Fruit fly (Drosophila melanogaster): ENCODE measurements around the gene bib.

Gene bib

dm6 chr2L:9938631-9939256, 45.7 kb upstream of the bib start, which contains the start of the genes Datp and CG4619:
TSS of gene Datp (minus strand) at chr2L:9938790.
TSS of gene CG4619 (plus strand) at chr2L:9938863.
- no peak for TF ChIP-seq jim (GFP tag; optimal IDR thresholded peaks at IDR 0.05)
- peak; percentile 20 for TF ChIP-seq CG32264 (GFP tag; optimal IDR thresholded peaks at IDR 0.05)
- TF ChIP-seq sv (GFP tag; optimal IDR thresholded peaks at IDR 0.05): peak; percentile 46
- TF ChIP-seq N (GFP tag; optimal IDR thresholded peaks at IDR 0.05): no peak
- TF ChIP-seq Jra (GFP tag; optimal IDR thresholded peaks at IDR 0.05): peak; percentile 58
- TF ChIP-seq Rel (GFP tag; optimal IDR thresholded peaks at IDR 0.05): no peak
- TF ChIP-seq Rel (tag; optimal IDR thresholded peaks at IDR 0.05): peak; percentile 36
- TF ChIP-seq CG9705 (GFP tag; optimal IDR thresholded peaks at IDR 0.05): peak; percentile 40
- TF ChIP-seq Dfd (GFP tag; optimal IDR thresholded peaks at IDR 0.05): no peak
- TF ChIP-seq dmrt93B (GFP tag; optimal IDR thresholded peaks at IDR 0.05): no peak
- TF ChIP-seq Sp1 (GFP tag; optimal IDR thresholded peaks at IDR 0.05): peak; percentile 34
- TF ChIP-seq dsf (GFP tag; optimal IDR thresholded peaks at IDR 0.05; ENCODE audit: borderline replicate concordance): no peak
- TF ChIP-seq brk (GFP tag; optimal IDR thresholded peaks at IDR 0.05): no peak
- TF ChIP-seq foxo (GFP tag; optimal IDR thresholded peaks at IDR 0.05): peak; percentile 2 to 69
- TF ChIP-seq lola (GFP tag; optimal IDR thresholded peaks at IDR 0.05): no peak
- no peak for TF ChIP-seq Vsx2 (GFP tag; optimal IDR thresholded peaks at IDR 0.05; ENCODE audit: partially characterized antibody)
- no peak for TF ChIP-seq sage (GFP tag; optimal IDR thresholded peaks at IDR 0.05)
- no peak for TF ChIP-seq pan (optimal IDR thresholded peaks at IDR 0.05)
- TF ChIP-seq OdsH (GFP tag; optimal IDR thresholded peaks at IDR 0.05): peak; percentile 52
- TF ChIP-seq woc (GFP tag; optimal IDR thresholded peaks at IDR 0.05): no peak
- TF ChIP-seq rgr (GFP tag; optimal IDR thresholded peaks at IDR 0.05): peak; percentile 78
- no peak for TF ChIP-seq tai (GFP tag; optimal IDR thresholded peaks at IDR 0.05)
- TF ChIP-seq Hr83 (GFP tag; optimal IDR thresholded peaks at IDR 0.05; ENCODE audit: poor library complexity, severe bottlenecking): peak; percentile 78
- TF ChIP-seq br (GFP tag; optimal IDR thresholded peaks at IDR 0.05): peak; percentile 58
- no peak for TF ChIP-seq Hr78 (GFP tag; optimal IDR thresholded peaks at IDR 0.05)
- TF ChIP-seq psq (GFP tag; optimal IDR thresholded peaks at IDR 0.05): peak; percentile 23
- no peak for TF ChIP-seq Mio (GFP tag; optimal IDR thresholded peaks at IDR 0.05)
- TF ChIP-seq ey (GFP tag; optimal IDR thresholded peaks at IDR 0.05): no peak
- no peak for TF ChIP-seq Dif (GFP tag; optimal IDR thresholded peaks at IDR 0.05; ENCODE audit: partially characterized antibody)
- peak; percentile 52 for TF ChIP-seq fru (GFP tag; optimal IDR thresholded peaks at IDR 0.05)
- TF ChIP-seq HLH106 (tag; optimal IDR thresholded peaks at IDR 0.05): peak; percentile 49
- TF ChIP-seq Myc (optimal IDR thresholded peaks at IDR 0.05): peak; percentile 89
- TF ChIP-seq dl (GFP tag; optimal IDR thresholded peaks at IDR 0.05; ENCODE audit: insufficient read depth in 1 of 2, partially characterized antibody in 2 of 2): no peak
- TF ChIP-seq usp (GFP tag; optimal IDR thresholded peaks at IDR 0.05): no peak
- peak; percentile 60 for TF ChIP-seq h (GFP tag; optimal IDR thresholded peaks at IDR 0.05)
- no peak for TF ChIP-seq CrebA (GFP tag; optimal IDR thresholded peaks at IDR 0.05; ENCODE audit: borderline replicate concordance)
- TF ChIP-seq Abd-B (GFP tag; optimal IDR thresholded peaks at IDR 0.05): no peak
- TF ChIP-seq Hnf4 (GFP tag; optimal IDR thresholded peaks at IDR 0.05): peak; percentile 83
- no peak for TF ChIP-seq GATAd (GFP tag; optimal IDR thresholded peaks at IDR 0.05)

DNA sequence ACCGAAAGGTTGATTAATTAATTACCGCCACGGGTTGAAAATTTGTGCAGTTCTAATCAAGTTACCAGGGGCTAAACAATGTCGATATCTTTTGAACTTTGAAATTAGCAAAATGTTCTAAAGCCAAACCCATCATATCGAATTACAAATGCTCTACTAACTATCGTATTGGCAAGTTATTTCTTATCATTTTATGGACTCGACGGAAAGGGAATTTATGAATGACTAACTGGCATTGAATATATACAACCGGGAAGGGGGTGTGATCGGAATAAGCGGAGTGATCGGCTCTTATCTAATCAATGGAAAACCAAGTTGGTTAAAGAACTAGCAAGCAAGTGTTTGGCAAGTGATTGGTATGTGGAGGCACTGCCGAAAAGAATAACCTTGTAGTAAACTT, 40.9 kb upstream of the bib start:
- TF ChIP-seq Myc (optimal IDR thresholded peaks at IDR 0.05) (no peak), brk (GFP tag; optimal IDR thresholded peaks at IDR 0.05) (no peak), ey (GFP tag; optimal IDR thresholded peaks at IDR 0.05) (peak; percentile 31), fru (GFP tag; optimal IDR thresholded peaks at IDR 0.05) (peak; percentile 39), Hnf4 (GFP tag; optimal IDR thresholded peaks at IDR 0.05) (peak; percentile 64), sage (GFP tag; optimal IDR thresholded peaks at IDR 0.05) (no peak), Abd-B (GFP tag; optimal IDR thresholded peaks at IDR 0.05) (no peak), GATAd (GFP tag; optimal IDR thresholded peaks at IDR 0.05) (no peak), Dif (GFP tag; optimal IDR thresholded peaks at IDR 0.05; ENCODE audit: partially characterized antibody) (no peak), Hr83 (GFP tag; optimal IDR thresholded peaks at IDR 0.05; ENCODE audit: poor library complexity, severe bottlenecking) (no peak), dsf (GFP tag; optimal IDR thresholded peaks at IDR 0.05; ENCODE audit: borderline replicate concordance) (no peak), dl (GFP tag; optimal IDR thresholded peaks at IDR 0.05; ENCODE audit: insufficient read depth in 1 of 2, partially characterized antibody in 2 of 2) (no peak), psq (GFP tag; optimal IDR thresholded peaks at IDR 0.05) (no peak), Rel (GFP tag; optimal IDR thresholded peaks at IDR 0.05) (no peak), Rel (tag; optimal IDR thresholded peaks at IDR 0.05) (no peak), rgr (GFP tag; optimal IDR thresholded peaks at IDR 0.05) (peak; percentile 40), foxo (GFP tag; optimal IDR thresholded peaks at IDR 0.05) (peak in 1 of 2 experiments; percentile 36), usp (GFP tag; optimal IDR thresholded peaks at IDR 0.05) (no peak), h (GFP tag; optimal IDR thresholded peaks at IDR 0.05) (peak; percentile 67)
